Worm (Caenorhabditis elegans): ENCODE data around the gene C09E7.7.

- TF ChIP-seq ama-1 (optimal IDR thresholded peaks at IDR 0.05), result no peak
- TF ChIP-seq F13C5.2 (tag; optimal IDR thresholded peaks at IDR 0.05), result no peak
- TF ChIP-seq B0310.2 (tag; optimal IDR thresholded peaks at IDR 0.05), result no peak
- no peak for TF ChIP-seq hnd-1 (tag; optimal IDR thresholded peaks at IDR 0.05)
- TF ChIP-seq pes-1 (GFP tag; IDR thresholded peaks at IDR 0.05), result no peak
- TF ChIP-seq tra-4 (tag; optimal IDR thresholded peaks at IDR 0.05), result no peak
- no peak for TF ChIP-seq ceh-13 (GFP tag; optimal IDR thresholded peaks at IDR 0.05)
- no peak for TF ChIP-seq ets-7 (tag; optimal IDR thresholded peaks at IDR 0.05)
- no peak for TF ChIP-seq flt-1 (GFP tag; IDR thresholded peaks at IDR 0.05)
These were observed 43.2 kb downstream of the C09E7.7 start, which contains the start of gene F23F12.12 for ce11 chrIII:6507832-6508231.

Measured in whole organism, early embryonic.